Worm (Caenorhabditis elegans) whole organism, mixed stage, embryonic: ENCODE data around the gene C17H11.2.
A peak's percentile ranks its signal among the peaks of the same experiment; 100 is the strongest.

ENCODE experiments used
- M03D4.4 ChIP-seq: sonication (generic microtip); optimal IDR thresholded peaks from 2 replicates; lab custom pipeline; 2017; ENCODE audit warnings: mild to moderate bottlenecking, missing genetic modification characterization, missing compliant biosample characterization
- bed-3 ChIP-seq: fragments of 200-800 bp; sonication (Bioruptor generic); optimal IDR thresholded peaks from 3 replicates; lab custom pipeline; 2018; ENCODE audit warnings: mild to moderate bottlenecking, missing genetic modification characterization, moderate library complexity, missing compliant biosample characterization
- blmp-1 ChIP-seq: fragments of 150-350 bp; optimal IDR thresholded peaks from 2 replicates; lab custom pipeline; 2014; ENCODE audit warnings: missing biosample characterization, missing genetic modification characterization
- ceh-39 ChIP-seq: fragments of 150-350 bp; optimal IDR thresholded peaks from 2 replicates; lab custom pipeline; 2014; ENCODE audit warnings: missing biosample characterization, missing genetic modification characterization
- ceh-43 ChIP-seq: fragments of 200-800 bp; sonication (Bioruptor generic); optimal IDR thresholded peaks from 2 replicates; lab custom pipeline; 2018; ENCODE audit warnings: mild to moderate bottlenecking, missing genetic modification characterization, moderate library complexity, missing compliant biosample characterization
- ceh-83 ChIP-seq: fragments of 200-800 bp; sonication (Bioruptor generic); optimal IDR thresholded peaks from 2 replicates; lab custom pipeline; 2018; ENCODE audit warnings: mild to moderate bottlenecking, missing genetic modification characterization, missing compliant biosample characterization
- ces-1 ChIP-seq: fragments of 150-350 bp; optimal IDR thresholded peaks from 2 replicates; lab custom pipeline; 2014; ENCODE audit warnings: missing biosample characterization, missing genetic modification reagents, missing genetic modification characterization
- cnd-1 ChIP-seq: fragments of 200-800 bp; sonication (Bioruptor generic); optimal IDR thresholded peaks from 2 replicates; lab custom pipeline; 2018; ENCODE audit warnings: mild to moderate bottlenecking, missing genetic modification characterization, missing compliant biosample characterization
- drap-1 ChIP-seq: fragments of 200-800 bp; sonication (Bioruptor generic); optimal IDR thresholded peaks from 3 replicates; lab custom pipeline; 2018; ENCODE audit warnings: mild to moderate bottlenecking, missing genetic modification characterization, missing compliant biosample characterization
- elt-1 ChIP-seq: sonication (generic microtip); optimal IDR thresholded peaks from 2 replicates; lab custom pipeline; 2017; ENCODE audit warnings: missing genetic modification characterization, mild to moderate bottlenecking, missing compliant biosample characterization, antibody characterized with exemption, moderate library complexity, borderline replicate concordance; ENCODE audit not compliant: insufficient read depth
- elt-3 ChIP-seq: fragments of 150-350 bp; optimal IDR thresholded peaks from 2 replicates; lab custom pipeline; 2014; ENCODE audit warnings: missing biosample characterization, missing genetic modification characterization
- ham-2 ChIP-seq: fragments of 200-800 bp; sonication (Bioruptor generic); optimal IDR thresholded peaks from 2 replicates; lab custom pipeline; 2018; ENCODE audit warnings: mild to moderate bottlenecking, missing genetic modification characterization, missing compliant biosample characterization
- hlh-1 ChIP-seq: fragments of 150-350 bp; optimal IDR thresholded peaks from 2 replicates; lab custom pipeline; 2014; ENCODE audit warnings: missing biosample characterization, missing genetic modification reagents, missing genetic modification characterization
- lin-13 ChIP-seq: fragments of 150-350 bp; optimal IDR thresholded peaks from 2 replicates; lab custom pipeline; 2014; ENCODE audit warnings: missing biosample characterization, missing genetic modification characterization
- lsy-2 ChIP-seq: fragments of 150-350 bp; optimal IDR thresholded peaks from 2 replicates; lab custom pipeline; 2014; ENCODE audit warnings: missing biosample characterization, missing genetic modification characterization
- mab-5 ChIP-seq: fragments of 150-350 bp; optimal IDR thresholded peaks from 2 replicates; lab custom pipeline; 2014; ENCODE audit warnings: missing biosample characterization, missing genetic modification characterization
- mep-1 ChIP-seq: fragments of 150-350 bp; optimal IDR thresholded peaks from 2 replicates; lab custom pipeline; 2017; ENCODE audit warnings: missing biosample characterization, missing genetic modification reagents, missing genetic modification characterization, inconsistent platforms
- mls-2 ChIP-seq: sonication (generic microtip); optimal IDR thresholded peaks from 2 replicates; lab custom pipeline; 2016; ENCODE audit warnings: mild to moderate bottlenecking, missing genetic modification characterization, moderate library complexity, missing compliant biosample characterization
- nhr-12 ChIP-seq: fragments of 150-350 bp; optimal IDR thresholded peaks from 2 replicates; lab custom pipeline; 2014; ENCODE audit warnings: missing biosample characterization, missing genetic modification characterization
- nhr-2 ChIP-seq: fragments of 150-350 bp; optimal IDR thresholded peaks from 2 replicates; lab custom pipeline; 2014; ENCODE audit warnings: missing biosample characterization, missing genetic modification characterization
- nhr-237 ChIP-seq: fragments of 150-350 bp; optimal IDR thresholded peaks from 2 replicates; lab custom pipeline; 2014; ENCODE audit warnings: missing biosample characterization, missing genetic modification characterization
- nhr-28 ChIP-seq: fragments of 150-350 bp; optimal IDR thresholded peaks from 2 replicates; lab custom pipeline; 2014; ENCODE audit warnings: missing biosample characterization, missing genetic modification characterization
- nhr-76 ChIP-seq: sonication (generic microtip); optimal IDR thresholded peaks from 2 replicates; lab custom pipeline; 2017; ENCODE audit warnings: missing biosample characterization, missing genetic modification characterization
- pha-4 ChIP-seq: fragments of 150-350 bp; optimal IDR thresholded peaks from 2 replicates; lab custom pipeline; 2018; ENCODE audit warnings: missing biosample characterization, missing genetic modification reagents, missing genetic modification characterization
- sem-2 ChIP-seq: fragments of 200-800 bp; sonication (Bioruptor generic); optimal IDR thresholded peaks from 2 replicates; lab custom pipeline; 2018; ENCODE audit warnings: mild to moderate bottlenecking, missing genetic modification characterization, missing compliant biosample characterization
- snpc-4 ChIP-seq: fragments of 150-350 bp; optimal IDR thresholded peaks from 2 replicates; lab custom pipeline; 2014; ENCODE audit warnings: missing biosample characterization, missing genetic modification characterization
- sptf-1 ChIP-seq: sonication (generic microtip); optimal IDR thresholded peaks from 2 replicates; lab custom pipeline; 2017; ENCODE audit warnings: mild to moderate bottlenecking, missing genetic modification characterization, moderate library complexity, missing compliant biosample characterization
- tbx-8 ChIP-seq: fragments of 200-800 bp; sonication (Bioruptor generic); optimal IDR thresholded peaks from 2 replicates; lab custom pipeline; 2018; ENCODE audit warnings: mild to moderate bottlenecking, missing genetic modification characterization, moderate library complexity, missing compliant biosample characterization
- unc-120 ChIP-seq: sonication (generic microtip); optimal IDR thresholded peaks from 2 replicates; lab custom pipeline; 2017; ENCODE audit warnings: missing genetic modification characterization, missing compliant biosample characterization; ENCODE audit not compliant: poor library complexity, severe bottlenecking
- unc-39 ChIP-seq: fragments of 150-350 bp; optimal IDR thresholded peaks from 2 replicates; lab custom pipeline; 2014; ENCODE audit warnings: missing biosample characterization, missing genetic modification characterization
- unc-62 ChIP-seq: fragments of 150-350 bp; optimal IDR thresholded peaks from 2 replicates; lab custom pipeline; 2014; ENCODE audit warnings: missing biosample characterization, missing genetic modification reagents, missing genetic modification characterization
- zip-8 ChIP-seq: fragments of 150-350 bp; optimal IDR thresholded peaks from 2 replicates; lab custom pipeline; 2014; ENCODE audit warnings: missing biosample characterization, missing genetic modification characterization
- ztf-11 ChIP-seq: fragments of 150-350 bp; optimal IDR thresholded peaks from 2 replicates; lab custom pipeline; 2014; ENCODE audit warnings: missing biosample characterization, missing genetic modification characterization

The C17H11.2 gene

ce11 chrX:8136276-8136891 lies 33.3 kb upstream of the C17H11.2 start, which contains the start of gene C02B8.6 (continued):
- TF ChIP-seq ces-1 (GFP tag; lab: Kevin White, UChicago) (no peak), sem-2 (GFP tag; lab: Kevin White, UChicago) (no peak), blmp-1 (tag; lab: Kevin White, UChicago) (no peak), lin-13 (no peak), unc-120 (tag; lab: Kevin White, UChicago) (peak; percentile 10), nhr-12 (tag; lab: Kevin White, UChicago) (no peak), lsy-2 (tag; lab: Kevin White, UChicago) (no peak), bed-3 (GFP tag; lab: Kevin White, UChicago) (no peak), drap-1 (no peak)

- TF ChIP-seq nhr-2 (tag; lab: Kevin White, UChicago) (no peak), sem-2 (GFP tag; lab: Kevin White, UChicago) (no peak), ces-1 (GFP tag; lab: Kevin White, UChicago) (no peak), ham-2 (no peak)
Observed at ce11 chrX:8137779-8138178, 32.0 kb upstream of the C17H11.2 start, which contains the start of gene C02B8.7. C02B8.7 (minus strand) TSS chrX:8137879.

ce11 chrX:8139146-8139545 lies 30.6 kb upstream of the C17H11.2 start, which contains the start of gene C02B8.3:
C02B8.3 (plus strand) TSS chrX:8139446.
- TF ChIP-seq blmp-1 (tag; lab: Kevin White, UChicago) = no peak
- no peak for TF ChIP-seq tbx-8 (GFP tag; lab: Kevin White, UChicago)
- TF ChIP-seq lin-13 = no peak
- TF ChIP-seq nhr-28 (tag; lab: Kevin White, UChicago) = no peak
- TF ChIP-seq bed-3 (GFP tag; lab: Kevin White, UChicago) = no peak
- TF ChIP-seq elt-3 (tag; lab: Kevin White, UChicago) = no peak
- no peak for TF ChIP-seq mep-1
- TF ChIP-seq ces-1 (GFP tag; lab: Kevin White, UChicago) = no peak
- no peak for TF ChIP-seq pha-4 (tag; lab: Kevin White, UChicago)
- TF ChIP-seq nhr-2 (tag; lab: Kevin White, UChicago) = no peak
- TF ChIP-seq unc-120 (tag; lab: Kevin White, UChicago) = no peak
- TF ChIP-seq snpc-4 = no peak
- TF ChIP-seq nhr-237 (tag; lab: Kevin White, UChicago) = no peak
- TF ChIP-seq unc-62 (GFP tag; lab: Kevin White, UChicago) = no peak
- TF ChIP-seq sptf-1 (tag; lab: Kevin White, UChicago) = no peak

- TF ChIP-seq cnd-1 (tag; lab: Kevin White, UChicago) = no peak
- TF ChIP-seq hlh-1 (tag; lab: Kevin White, UChicago) = no peak
- TF ChIP-seq blmp-1 (tag; lab: Kevin White, UChicago) = no peak
- no peak for TF ChIP-seq M03D4.4
- no peak for TF ChIP-seq elt-1
- TF ChIP-seq nhr-2 (tag; lab: Kevin White, UChicago) = no peak
- TF ChIP-seq unc-62 (GFP tag; lab: Kevin White, UChicago) = no peak
- TF ChIP-seq drap-1 = no peak
- no peak for TF ChIP-seq nhr-237 (tag; lab: Kevin White, UChicago)
Observed at ce11 chrX:8147398-8147797, 22.3 kb upstream of the C17H11.2 start, which contains the start of gene C02B8.1. C02B8.1 (plus strand) TSS chrX:8147698.

- TF ChIP-seq ham-2 = no peak
- no peak for TF ChIP-seq tbx-8 (GFP tag; lab: Kevin White, UChicago)
- TF ChIP-seq blmp-1 (tag; lab: Kevin White, UChicago) = no peak
- TF ChIP-seq elt-3 (tag; lab: Kevin White, UChicago) = no peak
- no peak for TF ChIP-seq snpc-4
- no peak for TF ChIP-seq sptf-1 (tag; lab: Kevin White, UChicago)
- no peak for TF ChIP-seq elt-1
- TF ChIP-seq unc-62 (GFP tag; lab: Kevin White, UChicago) = no peak
- no peak for TF ChIP-seq ces-1 (GFP tag; lab: Kevin White, UChicago)
- no peak for TF ChIP-seq unc-39 (tag; lab: Kevin White, UChicago)
- no peak for TF ChIP-seq nhr-76
- TF ChIP-seq M03D4.4 = no peak
- TF ChIP-seq nhr-237 (tag; lab: Kevin White, UChicago) = no peak
- no peak for TF ChIP-seq nhr-12 (tag; lab: Kevin White, UChicago)
- TF ChIP-seq sem-2 (GFP tag; lab: Kevin White, UChicago) = no peak
- no peak for TF ChIP-seq bed-3 (GFP tag; lab: Kevin White, UChicago)
Observed at ce11 chrX:8148993-8149392, 20.7 kb upstream of the C17H11.2 start.

- TF ChIP-seq elt-3 (tag; lab: Kevin White, UChicago) = no peak
- TF ChIP-seq nhr-237 (tag; lab: Kevin White, UChicago) = no peak
- TF ChIP-seq ceh-83 = no peak
- no peak for TF ChIP-seq zip-8 (tag; lab: Kevin White, UChicago)
- TF ChIP-seq mls-2 (tag; lab: Kevin White, UChicago) = no peak
- TF ChIP-seq ceh-43 = no peak
- no peak for TF ChIP-seq ztf-11
- TF ChIP-seq mab-5 (tag; lab: Kevin White, UChicago) = no peak
- no peak for TF ChIP-seq snpc-4
- TF ChIP-seq unc-120 (tag; lab: Kevin White, UChicago) = no peak
- no peak for TF ChIP-seq nhr-2 (tag; lab: Kevin White, UChicago)
- TF ChIP-seq ceh-39 (tag; lab: Kevin White, UChicago) = no peak
- TF ChIP-seq nhr-28 (tag; lab: Kevin White, UChicago) = no peak
- TF ChIP-seq blmp-1 (tag; lab: Kevin White, UChicago) = no peak
- TF ChIP-seq ces-1 (GFP tag; lab: Kevin White, UChicago) = no peak
- TF ChIP-seq bed-3 (GFP tag; lab: Kevin White, UChicago) = no peak
- no peak for TF ChIP-seq tbx-8 (GFP tag; lab: Kevin White, UChicago)
- TF ChIP-seq sptf-1 (tag; lab: Kevin White, UChicago) = no peak
- no peak for TF ChIP-seq nhr-76
Observed at ce11 chrX:8150621-8151020, 19.1 kb upstream of the C17H11.2 start, which contains the start of gene F22F1.2. F22F1.2 (minus strand) TSS chrX:8150721.
